Fruit fly (Drosophila melanogaster) whole organism, embryonic: ENCODE data around the gene Mzt1.

Experiments
- Ada2b ChIP-seq: fragments of 200-800 bp; sonication (Bioruptor generic); IDR thresholded peaks from 2 replicates; pipeline ENCODE4 v1.3.6; 2022; ENCODE audit warnings: missing biosample characterization, missing genetic modification characterization
- Blimp-1 ChIP-seq: fragments of 200-800 bp; sonication (Bioruptor generic); optimal IDR thresholded peaks from 3 replicates; lab custom pipeline; 2018; ENCODE audit warnings: missing biosample characterization, missing genetic modification characterization, mild to moderate bottlenecking, moderate library complexity, missing genetic modification reagents
- CG10147 ChIP-seq: fragments of 200-800 bp; sonication (Bioruptor generic); optimal IDR thresholded peaks from 2 replicates; lab custom pipeline; 2019; ENCODE audit warnings: missing biosample characterization, mild to moderate bottlenecking, missing genetic modification characterization, moderate library complexity
- CG10274 ChIP-seq: fragments of 200-800 bp; sonication (Bioruptor generic); optimal IDR thresholded peaks from 3 replicates; lab custom pipeline; 2017; ENCODE audit warnings: missing biosample characterization, mild to moderate bottlenecking, missing genetic modification characterization
- CG12071 ChIP-seq: fragments of 200-800 bp; sonication (Bioruptor generic); optimal IDR thresholded peaks from 3 replicates; lab custom pipeline; 2018; ENCODE audit warnings: missing biosample characterization, mild to moderate bottlenecking, missing genetic modification characterization
- CG13894 ChIP-seq: fragments of 200-800 bp; sonication (Bioruptor generic); optimal IDR thresholded peaks from 3 replicates; lab custom pipeline; 2018; ENCODE audit warnings: missing biosample characterization, mild to moderate bottlenecking, missing genetic modification characterization, moderate library complexity
- CG16813 ChIP-seq: fragments of 200-800 bp; sonication (Bioruptor generic); IDR thresholded peaks from 3 replicates; pipeline ENCODE4 v1.3.6; 2022; ENCODE audit warnings: missing biosample characterization, missing genetic modification characterization; ENCODE audit not compliant: partially characterized antibody
- CG17359 ChIP-seq: fragments of 200-800 bp; sonication (Bioruptor generic); optimal IDR thresholded peaks from 3 replicates; lab custom pipeline; 2018; ENCODE audit warnings: missing biosample characterization, mild to moderate bottlenecking, missing genetic modification characterization, moderate library complexity
- CG17912 ChIP-seq: fragments of 200-800 bp; sonication (Bioruptor generic); optimal IDR thresholded peaks from 2 replicates; lab custom pipeline; 2018; ENCODE audit warnings: missing biosample characterization, mild to moderate bottlenecking, missing genetic modification characterization
- CG18262 ChIP-seq: fragments of 200-800 bp; optimal IDR thresholded peaks from 3 replicates; lab custom pipeline; 2019; ENCODE audit warnings: missing biosample characterization, mild to moderate bottlenecking, missing genetic modification characterization, moderate library complexity
- CG2712 ChIP-seq: fragments of 200-800 bp; optimal IDR thresholded peaks from 3 replicates; lab custom pipeline; 2019; ENCODE audit warnings: missing biosample characterization, mild to moderate bottlenecking, missing genetic modification characterization, moderate library complexity
- CG2875 ChIP-seq: fragments of 200-800 bp; sonication (Bioruptor generic); optimal IDR thresholded peaks from 2 replicates; lab custom pipeline; 2017; ENCODE audit warnings: missing biosample characterization, mild to moderate bottlenecking, missing genetic modification characterization, missing genetic modification reagents
- CG2889 ChIP-seq: fragments of 200-800 bp; sonication (Bioruptor generic); IDR thresholded peaks from 3 replicates; pipeline ENCODE4 v1.3.6; 2022; ENCODE audit warnings: missing biosample characterization, missing genetic modification characterization
- CG31224 ChIP-seq: fragments of 200-800 bp; sonication (Bioruptor generic); IDR thresholded peaks from 2 replicates; pipeline ENCODE4 v1.3.6; 2022; ENCODE audit warnings: missing biosample characterization, missing genetic modification characterization
- CG31388 ChIP-seq: fragments of 200-800 bp; sonication (Bioruptor generic); optimal IDR thresholded peaks from 2 replicates; lab custom pipeline; 2016; ENCODE audit warnings: missing biosample characterization, missing genetic modification characterization
- CG43689 ChIP-seq: fragments of 200-800 bp; sonication (Bioruptor generic); IDR thresholded peaks from 2 replicates; pipeline ENCODE4 v1.3.6; 2022; ENCODE audit warnings: missing biosample characterization, missing genetic modification characterization
- CG4730 ChIP-seq: fragments of 200-800 bp; sonication (Bioruptor generic); IDR thresholded peaks from 2 replicates; pipeline ENCODE4 v1.3.6; 2022; ENCODE audit warnings: missing biosample characterization, missing genetic modification characterization
- CG4820 ChIP-seq: fragments of 200-800 bp; sonication (Bioruptor generic); optimal IDR thresholded peaks from 3 replicates; lab custom pipeline; 2016; ENCODE audit warnings: missing biosample characterization, missing genetic modification characterization
- CG5245 ChIP-seq: fragments of 200-800 bp; sonication (Bioruptor generic); optimal IDR thresholded peaks from 3 replicates; lab custom pipeline; 2016; ENCODE audit warnings: missing biosample characterization, missing genetic modification characterization
- CG6765 ChIP-seq: fragments of 200-800 bp; sonication (Bioruptor generic); optimal IDR thresholded peaks from 3 replicates; lab custom pipeline; 2017; ENCODE audit warnings: missing biosample characterization, mild to moderate bottlenecking, missing genetic modification characterization
- CG8290 ChIP-seq, 3 experiments: fragments of 200-800 bp; sonication (Bioruptor generic); optimal IDR thresholded peaks; 2 replicates each; lab custom pipeline; 2016 to 2019; ENCODE audit warnings: missing biosample characterization in 3 of 3, missing genetic modification characterization in 3 of 3, mild to moderate bottlenecking in 2 of 3, moderate library complexity in 1 of 3
- CG8944 ChIP-seq: fragments of 200-800 bp; sonication (Bioruptor generic); optimal IDR thresholded peaks from 3 replicates; lab custom pipeline; 2016; ENCODE audit warnings: missing biosample characterization, missing genetic modification characterization
- CG9437 ChIP-seq: fragments of 200-800 bp; sonication (Bioruptor generic); optimal IDR thresholded peaks from 2 replicates; lab custom pipeline; 2018; ENCODE audit warnings: missing biosample characterization, mild to moderate bottlenecking, missing genetic modification characterization
- Dip3 ChIP-seq: fragments of 200-800 bp; sonication (Bioruptor generic); optimal IDR thresholded peaks from 3 replicates; lab custom pipeline; 2016; ENCODE audit warnings: missing biosample characterization, missing genetic modification characterization
- Fer2 ChIP-seq: fragments of 200-800 bp; sonication (Bioruptor generic); optimal IDR thresholded peaks from 2 replicates; lab custom pipeline; 2018; ENCODE audit warnings: missing biosample characterization, mild to moderate bottlenecking, missing genetic modification characterization, moderate library complexity
- Hr39 ChIP-seq: fragments of >200 bp; optimal IDR thresholded peaks from 2 replicates; lab custom pipeline; 2017
- Lhr ChIP-seq: fragments of 200-800 bp; sonication (Bioruptor generic); optimal IDR thresholded peaks from 3 replicates; lab custom pipeline; 2017; ENCODE audit warnings: mild to moderate bottlenecking, missing biosample characterization, missing genetic modification reagents, missing genetic modification characterization
- Neu2 ChIP-seq: fragments of 200-800 bp; sonication (Bioruptor generic); optimal IDR thresholded peaks from 3 replicates; lab custom pipeline; 2016; ENCODE audit warnings: missing biosample characterization, missing genetic modification characterization, borderline replicate concordance
- PHDP ChIP-seq: fragments of 200-800 bp; sonication (Bioruptor generic); optimal IDR thresholded peaks from 3 replicates; lab custom pipeline; 2018; ENCODE audit warnings: missing biosample characterization, mild to moderate bottlenecking, missing genetic modification characterization, moderate library complexity
- Scr ChIP-seq: fragments of 200-800 bp; sonication (Bioruptor generic); IDR thresholded peaks from 2 replicates; pipeline ENCODE4 v1.3.6; 2022; ENCODE audit warnings: missing biosample characterization, missing genetic modification characterization; ENCODE audit not compliant: partially characterized antibody
- Six4 ChIP-seq: fragments of 200-800 bp; sonication (Bioruptor generic); optimal IDR thresholded peaks from 2 replicates; lab custom pipeline; 2016; ENCODE audit warnings: missing biosample characterization, missing genetic modification characterization
- Xrp1 ChIP-seq: fragments of 200-800 bp; sonication (Bioruptor generic); IDR thresholded peaks from 2 replicates; pipeline ENCODE4 v1.3.6; 2022; ENCODE audit warnings: missing biosample characterization, missing genetic modification characterization
- abd-A ChIP-seq: fragments of 200-800 bp; sonication (Bioruptor generic); optimal IDR thresholded peaks from 3 replicates; lab custom pipeline; 2019; ENCODE audit warnings: missing biosample characterization, mild to moderate bottlenecking, missing genetic modification characterization, moderate library complexity
- br ChIP-seq: fragments of >200 bp; optimal IDR thresholded peaks from 2 replicates; lab custom pipeline; 2017
- cg ChIP-seq: fragments of 200-800 bp; sonication (Bioruptor generic); optimal IDR thresholded peaks from 3 replicates; lab custom pipeline; 2019; ENCODE audit warnings: missing biosample characterization, mild to moderate bottlenecking, missing genetic modification characterization, moderate library complexity
- chif ChIP-seq, 2 experiments: fragments of 200-800 bp; sonication (Bioruptor generic); optimal IDR thresholded peaks; 3 replicates each; lab custom pipeline; 2016; ENCODE audit warnings: missing biosample characterization in 2 of 2, missing genetic modification characterization in 2 of 2
- da ChIP-seq: fragments of 200-800 bp; sonication (Bioruptor generic); optimal IDR thresholded peaks from 2 replicates; lab custom pipeline; 2016; ENCODE audit warnings: missing biosample characterization, missing genetic modification characterization
- dmrt99B ChIP-seq: fragments of 200-800 bp; sonication (Bioruptor generic); optimal IDR thresholded peaks from 2 replicates; lab custom pipeline; 2018; ENCODE audit warnings: missing biosample characterization, mild to moderate bottlenecking, missing genetic modification characterization, moderate library complexity
- fd3F ChIP-seq: fragments of 200-800 bp; sonication (Bioruptor generic); optimal IDR thresholded peaks from 2 replicates; lab custom pipeline; 2018; ENCODE audit warnings: missing biosample characterization, mild to moderate bottlenecking, missing genetic modification characterization, moderate library complexity
- hb ChIP-seq: fragments of 200-800 bp; sonication (Bioruptor generic); IDR thresholded peaks from 3 replicates; pipeline ENCODE4 v1.3.6; 2022; ENCODE audit warnings: missing biosample characterization, missing genetic modification characterization; ENCODE audit not compliant: partially characterized antibody
- ind ChIP-seq: fragments of 200-800 bp; sonication (Bioruptor generic); optimal IDR thresholded peaks from 3 replicates; lab custom pipeline; 2016; ENCODE audit warnings: missing biosample characterization, missing genetic modification characterization
- lab ChIP-seq: fragments of 200-800 bp; sonication (Bioruptor generic); optimal IDR thresholded peaks from 3 replicates; lab custom pipeline; 2017; ENCODE audit warnings: missing biosample characterization, missing genetic modification characterization, mild to moderate bottlenecking, moderate library complexity, missing genetic modification reagents
- odd ChIP-seq: fragments of 200-800 bp; sonication (Bioruptor generic); optimal IDR thresholded peaks from 2 replicates; lab custom pipeline; 2017; ENCODE audit warnings: missing biosample characterization, mild to moderate bottlenecking, missing genetic modification characterization
- org-1 ChIP-seq: fragments of 200-800 bp; sonication (Bioruptor generic); optimal IDR thresholded peaks from 2 replicates; lab custom pipeline; 2017; ENCODE audit warnings: missing biosample characterization, missing genetic modification characterization
- schlank ChIP-seq: fragments of 200-800 bp; sonication (Bioruptor generic); optimal IDR thresholded peaks from 2 replicates; lab custom pipeline; 2018; ENCODE audit warnings: missing biosample characterization, mild to moderate bottlenecking, missing genetic modification characterization
- sima ChIP-seq: fragments of 200-800 bp; sonication (Bioruptor generic); optimal IDR thresholded peaks from 2 replicates; lab custom pipeline; 2016; ENCODE audit warnings: missing biosample characterization, missing genetic modification characterization
- sr ChIP-seq: fragments of 200-800 bp; sonication (Bioruptor generic); IDR thresholded peaks from 3 replicates; pipeline ENCODE4 v1.3.6; 2022; ENCODE audit warnings: missing biosample characterization, missing genetic modification characterization
- ssp ChIP-seq: fragments of 200-800 bp; sonication (Bioruptor generic); IDR thresholded peaks from 2 replicates; pipeline ENCODE4 v1.3.6; 2022; ENCODE audit warnings: missing biosample characterization, missing genetic modification characterization
- tup ChIP-seq: fragments of 200-800 bp; sonication (Bioruptor generic); optimal IDR thresholded peaks from 2 replicates; lab custom pipeline; 2016; ENCODE audit warnings: missing biosample characterization, mild to moderate bottlenecking, missing genetic modification characterization, moderate library complexity
- unpg ChIP-seq: fragments of 200-800 bp; sonication (Bioruptor generic); optimal IDR thresholded peaks from 3 replicates; lab custom pipeline; 2018; ENCODE audit warnings: missing biosample characterization, mild to moderate bottlenecking, missing genetic modification characterization, moderate library complexity
- vvl ChIP-seq: fragments of 200-800 bp; sonication (Bioruptor generic); IDR thresholded peaks from 2 replicates; pipeline ENCODE4 v1.3.6; 2022; ENCODE audit warnings: missing biosample characterization, missing genetic modification characterization

The Mzt1 gene

DNA sequence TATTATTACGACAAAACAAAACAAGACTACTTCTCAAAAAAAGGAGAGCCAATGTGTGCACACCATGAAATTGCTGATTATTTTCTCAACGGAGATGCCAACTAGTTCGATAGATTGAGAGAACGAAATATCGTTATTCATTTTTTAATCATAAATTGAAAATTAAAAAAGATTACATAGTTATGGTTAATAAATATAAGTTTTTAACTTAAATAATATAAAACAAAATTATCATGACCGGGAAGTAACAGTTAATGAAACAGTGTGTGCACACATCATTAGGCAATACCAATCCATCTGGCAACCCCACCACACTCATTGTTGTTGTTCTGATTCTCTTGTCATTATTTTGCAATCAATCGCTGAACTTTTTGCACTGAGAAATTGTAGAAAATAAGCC, 17.2 kb upstream of the Mzt1 start, which contains the start of the genes CG1317 and CG8993 (continued):
- no peak for TF ChIP-seq Fer2
- peak; percentile 26 for TF ChIP-seq lab
- TF ChIP-seq CG4820 (GFP tag; lab: Kevin White, UChicago): peak; percentile 57
- no peak for TF ChIP-seq Hr39 (lab: Kevin White, UChicago)
- TF ChIP-seq br (lab: Kevin White, UChicago): no peak
- TF ChIP-seq ssp: peak; percentile 47
- no peak for TF ChIP-seq CG18262
- TF ChIP-seq Scr (GFP tag; lab: Robert Waterston, UW): peak; percentile 80
- peak; percentile 61 for TF ChIP-seq CG10147 (GFP tag; lab: Kevin White, UChicago)
- peak; percentile 24 for TF ChIP-seq CG13894 (tag; lab: Kevin White, UChicago)
- TF ChIP-seq Six4: peak; percentile 42
- no peak for TF ChIP-seq CG10274 (GFP tag; lab: Kevin White, UChicago)
- TF ChIP-seq CG2889 (GFP tag; lab: Robert Waterston, UW): no peak
- no peak for TF ChIP-seq CG6765 (GFP tag; lab: Kevin White, UChicago)
- no peak for TF ChIP-seq CG5245 (GFP tag; lab: Kevin White, UChicago)
- no peak for TF ChIP-seq unpg (GFP tag; lab: Kevin White, UChicago)
- no peak for TF ChIP-seq Neu2 (GFP tag; lab: Kevin White, UChicago)
- no peak for TF ChIP-seq CG17912 (GFP tag; lab: Kevin White, UChicago)
- peak; percentile 76 for TF ChIP-seq abd-A (tag; lab: Kevin White, UChicago)
- no peak for TF ChIP-seq CG43689
- peak; percentile 50 for TF ChIP-seq CG17359
- TF ChIP-seq vvl (GFP tag; lab: Robert Waterston, UW): peak; percentile 69
- peak; percentile 69 for TF ChIP-seq Lhr (GFP tag; lab: Kevin White, UChicago)
- 0 out of 2 replicates have a peak, but pooled peaks have one; percentile 8 for TF ChIP-seq CG4730 (GFP tag; lab: Robert Waterston, UW)
- no peak for TF ChIP-seq sr
- TF ChIP-seq odd (GFP tag; lab: Kevin White, UChicago): no peak
- TF ChIP-seq sima (GFP tag; lab: Kevin White, UChicago): no peak
- no peak for TF ChIP-seq chif (GFP tag; optimal IDR thresholded peaks at IDR 0.05; lab: Kevin White, UChicago)
- TF ChIP-seq hb (GFP tag; lab: Robert Waterston, UW): no peak
- peak; percentile 54 for TF ChIP-seq CG31224
- TF ChIP-seq ind (GFP tag; lab: Kevin White, UChicago): peak; percentile 67
- TF ChIP-seq fd3F (GFP tag; lab: Kevin White, UChicago): peak; percentile 1
- TF ChIP-seq cg (GFP tag; lab: Kevin White, UChicago): no peak
- TF ChIP-seq PHDP (tag; lab: Kevin White, UChicago): peak; percentile 61
- TF ChIP-seq CG9437: no peak
- no peak for TF ChIP-seq org-1
- no peak for TF ChIP-seq tup (GFP tag; lab: Kevin White, UChicago)
- peak; percentile 69 for TF ChIP-seq CG16813 (GFP tag; lab: Robert Waterston, UW)
- TF ChIP-seq da: no peak
- peak; percentile 76 for TF ChIP-seq CG2712 (tag; lab: Kevin White, UChicago)
- no peak for TF ChIP-seq CG8944 (GFP tag; lab: Kevin White, UChicago)
- no peak for TF ChIP-seq CG31388 (GFP tag; lab: Kevin White, UChicago)
- peak; percentile 34; the same call in 1 of the 2 replicates for TF ChIP-seq Ada2b (GFP tag; lab: Robert Waterston, UW)
- TF ChIP-seq CG2875 (GFP tag; lab: Kevin White, UChicago): no peak
- TF ChIP-seq Xrp1: peak; percentile 65; the same call in 1 of the 2 replicates
- peak; percentile 19 for TF ChIP-seq dmrt99B (tag; lab: Kevin White, UChicago)
- TF ChIP-seq schlank (tag; lab: Kevin White, UChicago): no peak
- TF ChIP-seq Blimp-1 (GFP tag; lab: Kevin White, UChicago): peak; percentile 54
- TF ChIP-seq Dip3 (GFP tag; lab: Kevin White, UChicago): no peak
- TF ChIP-seq CG8290 (GFP tag; optimal IDR thresholded peaks at IDR 0.05; lab: Kevin White, UChicago): peak; percentile 76
- TF ChIP-seq CG8290 (tag; optimal IDR thresholded peaks at IDR 0.05; lab: Kevin White, UChicago): no peak
- TF ChIP-seq CG12071 (GFP tag; lab: Kevin White, UChicago): no peak
